Fruit fly (Drosophila melanogaster) whole organism, embryonic: ENCODE data around the gene Trf4-1.

Experiments used
- B-H2 ChIP-seq: fragments of 200-800 bp; sonication (Bioruptor generic); optimal IDR thresholded peaks from 2 replicates; lab custom pipeline; 2018; ENCODE audit warnings: missing biosample characterization, mild to moderate bottlenecking, missing genetic modification characterization
- Blimp-1 ChIP-seq: fragments of 200-800 bp; sonication (Bioruptor generic); optimal IDR thresholded peaks from 3 replicates; lab custom pipeline; 2018; ENCODE audit warnings: missing biosample characterization, missing genetic modification characterization, mild to moderate bottlenecking, moderate library complexity, missing genetic modification reagents
- CG10543 ChIP-seq: fragments of 200-800 bp; sonication (Bioruptor generic); optimal IDR thresholded peaks from 3 replicates; lab custom pipeline; 2017; ENCODE audit warnings: missing biosample characterization, mild to moderate bottlenecking, missing genetic modification characterization, moderate library complexity
- CG11247 ChIP-seq: fragments of 200-800 bp; sonication (Bioruptor generic); IDR thresholded peaks from 2 replicates; pipeline ENCODE4 v1.3.6; 2022; ENCODE audit warnings: missing biosample characterization, missing genetic modification characterization
- CG15269 ChIP-seq: fragments of 200-800 bp; sonication (Bioruptor generic); optimal IDR thresholded peaks from 2 replicates; lab custom pipeline; 2018; ENCODE audit warnings: missing biosample characterization, mild to moderate bottlenecking, missing genetic modification characterization, moderate library complexity
- CG16813 ChIP-seq: fragments of 200-800 bp; sonication (Bioruptor generic); IDR thresholded peaks from 3 replicates; pipeline ENCODE4 v1.3.6; 2022; ENCODE audit warnings: missing biosample characterization, missing genetic modification characterization; ENCODE audit not compliant: partially characterized antibody
- CG16863 ChIP-seq: fragments of 200-800 bp; sonication (Bioruptor generic); optimal IDR thresholded peaks from 3 replicates; lab custom pipeline; 2016; ENCODE audit warnings: missing biosample characterization, missing genetic modification characterization
- CG17612 ChIP-seq: fragments of 200-800 bp; sonication (Bioruptor generic); IDR thresholded peaks from 2 replicates; pipeline ENCODE4 v1.3.6; 2022; ENCODE audit warnings: missing biosample characterization, missing genetic modification characterization
- CG2120 ChIP-seq: fragments of 200-800 bp; sonication (Bioruptor generic); optimal IDR thresholded peaks from 3 replicates; lab custom pipeline; 2016; ENCODE audit warnings: missing biosample characterization, missing genetic modification characterization
- CG31365 ChIP-seq: fragments of 200-800 bp; sonication (Bioruptor generic); optimal IDR thresholded peaks from 2 replicates; lab custom pipeline; 2018; ENCODE audit warnings: missing biosample characterization, mild to moderate bottlenecking, missing genetic modification characterization
- CG31441 ChIP-seq: fragments of 200-800 bp; sonication (Bioruptor generic); IDR thresholded peaks from 2 replicates; pipeline ENCODE4 v1.3.6; 2022; ENCODE audit warnings: missing biosample characterization, missing genetic modification characterization
- CG34422 ChIP-seq: fragments of 200-800 bp; sonication (Bioruptor generic); IDR thresholded peaks from 3 replicates; pipeline ENCODE4 v1.3.6; 2022; ENCODE audit warnings: missing biosample characterization, missing genetic modification characterization
- CG5180 ChIP-seq: fragments of 200-800 bp; sonication (Bioruptor generic); optimal IDR thresholded peaks from 3 replicates; lab custom pipeline; 2017; ENCODE audit warnings: missing biosample characterization, missing genetic modification characterization, mild to moderate bottlenecking, moderate library complexity, missing genetic modification reagents
- CG6689 ChIP-seq: fragments of 200-800 bp; sonication (Bioruptor generic); IDR thresholded peaks from 2 replicates; pipeline ENCODE4 v1.3.6; 2022; ENCODE audit warnings: missing biosample characterization, missing genetic modification characterization
- CG6765 ChIP-seq: fragments of 200-800 bp; sonication (Bioruptor generic); optimal IDR thresholded peaks from 3 replicates; lab custom pipeline; 2017; ENCODE audit warnings: missing biosample characterization, mild to moderate bottlenecking, missing genetic modification characterization
- CG7271 ChIP-seq: fragments of 200-800 bp; sonication (Bioruptor generic); optimal IDR thresholded peaks from 2 replicates; lab custom pipeline; 2018; ENCODE audit warnings: missing biosample characterization, mild to moderate bottlenecking, missing genetic modification characterization, moderate library complexity
- CG9932 ChIP-seq: fragments of 200-800 bp; sonication (Bioruptor generic); IDR thresholded peaks from 2 replicates; pipeline ENCODE4 v1.3.6; 2022; ENCODE audit warnings: missing biosample characterization, missing genetic modification characterization
- D19A ChIP-seq: fragments of 200-800 bp; optimal IDR thresholded peaks from 3 replicates; lab custom pipeline; 2019; ENCODE audit warnings: missing biosample characterization, mild to moderate bottlenecking, missing genetic modification characterization, moderate library complexity
- Dek ChIP-seq: fragments of 200-800 bp; sonication (Bioruptor generic); optimal IDR thresholded peaks from 3 replicates; lab custom pipeline; 2019; ENCODE audit warnings: missing biosample characterization, mild to moderate bottlenecking, missing genetic modification characterization, moderate library complexity
- Drgx ChIP-seq: fragments of 200-800 bp; sonication (Bioruptor generic); IDR thresholded peaks from 2 replicates; pipeline ENCODE4 v1.3.6; 2022; ENCODE audit warnings: missing biosample characterization, missing genetic modification characterization
- Eip74EF ChIP-seq, 2 experiments: fragments of 200-800 bp in 1 of 2; fragments of >200 bp in 1 of 2; sonication (Bioruptor generic) in 1 of 2; optimal IDR thresholded peaks; 2 replicates each; lab custom pipeline; 2017 to 2019; ENCODE audit warnings: missing biosample characterization in 2 of 2, missing genetic modification characterization in 2 of 2, mild to moderate bottlenecking in 1 of 2, moderate library complexity in 1 of 2
- Ets65A ChIP-seq: fragments of 200-800 bp; sonication (Bioruptor generic); peaks from one replicate; lab custom pipeline; 2016; ENCODE audit warnings: missing biosample characterization, missing genetic modification characterization
- GATAe ChIP-seq: fragments of 200-800 bp; sonication (Bioruptor generic); conservative IDR thresholded peaks from 2 replicates; pipeline ENCODE4 v1.3.6; 2022; ENCODE audit warnings: missing biosample characterization, missing genetic modification characterization
- Hr3 ChIP-seq: fragments of 200-800 bp; sonication (Bioruptor generic); optimal IDR thresholded peaks from 3 replicates; lab custom pipeline; 2016; ENCODE audit warnings: missing biosample characterization, missing genetic modification characterization
- Hr51 ChIP-seq, 2 experiments: fragments of 200-800 bp; sonication (Bioruptor generic); optimal IDR thresholded peaks; 2 replicates in 1 of 2; 3 replicates in 1 of 2; lab custom pipeline; 2016 to 2018; ENCODE audit warnings: missing biosample characterization in 2 of 2, missing genetic modification characterization in 2 of 2, mild to moderate bottlenecking in 1 of 2, moderate library complexity in 1 of 2
- NFAT ChIP-seq: fragments of 200-800 bp; sonication (Bioruptor generic); IDR thresholded peaks from 2 replicates; pipeline ENCODE4 v1.3.6; 2022; ENCODE audit warnings: missing biosample characterization, missing genetic modification characterization
- Oaz ChIP-seq: fragments of 200-800 bp; sonication (Bioruptor generic); IDR thresholded peaks from 2 replicates; pipeline ENCODE4 v1.3.6; 2022; ENCODE audit warnings: missing biosample characterization, missing genetic modification characterization
- Pdp1 ChIP-seq, 2 experiments: fragments of 200-800 bp; sonication (Bioruptor generic); optimal IDR thresholded peaks; 3 replicates each; lab custom pipeline; 2016; ENCODE audit warnings: missing biosample characterization in 2 of 2, missing genetic modification characterization in 2 of 2, mild to moderate bottlenecking in 1 of 2, moderate library complexity in 1 of 2
- Sox100B ChIP-seq: fragments of 200-800 bp; sonication (Bioruptor generic); optimal IDR thresholded peaks from 3 replicates; lab custom pipeline; 2018; ENCODE audit warnings: missing biosample characterization, mild to moderate bottlenecking, missing genetic modification characterization
- TFAM ChIP-seq: fragments of 200-800 bp; sonication (Bioruptor generic); optimal IDR thresholded peaks from 2 replicates; lab custom pipeline; 2017; ENCODE audit warnings: missing biosample characterization, missing genetic modification characterization, inconsistent platforms
- ase ChIP-seq: fragments of 200-800 bp; sonication (Bioruptor generic); IDR thresholded peaks from 3 replicates; pipeline ENCODE4 v1.3.6; 2022; ENCODE audit warnings: missing biosample characterization, missing genetic modification characterization
- bigmax ChIP-seq: fragments of 200-800 bp; sonication (Bioruptor generic); optimal IDR thresholded peaks from 2 replicates; lab custom pipeline; 2018; ENCODE audit warnings: missing biosample characterization, mild to moderate bottlenecking, missing genetic modification characterization
- caup ChIP-seq: fragments of 200-800 bp; sonication (Bioruptor generic); optimal IDR thresholded peaks from 3 replicates; lab custom pipeline; 2017; ENCODE audit warnings: missing biosample characterization, mild to moderate bottlenecking, missing genetic modification characterization, moderate library complexity; ENCODE audit not compliant: severe bottlenecking
- da ChIP-seq: fragments of 200-800 bp; sonication (Bioruptor generic); optimal IDR thresholded peaks from 2 replicates; lab custom pipeline; 2016; ENCODE audit warnings: missing biosample characterization, missing genetic modification characterization
- eve ChIP-seq, 2 experiments: fragments of >200 bp; optimal IDR thresholded peaks; 2 replicates each; lab custom pipeline; 2017; ENCODE audit warnings: missing biosample characterization in 2 of 2, missing genetic modification characterization in 2 of 2
- grau ChIP-seq: fragments of 200-800 bp; optimal IDR thresholded peaks from 3 replicates; lab custom pipeline; 2019; ENCODE audit warnings: missing biosample characterization, mild to moderate bottlenecking, missing genetic modification characterization, moderate library complexity
- grn ChIP-seq: fragments of 200-800 bp; sonication (Bioruptor generic); optimal IDR thresholded peaks from 3 replicates; lab custom pipeline; 2017; ENCODE audit warnings: missing biosample characterization, missing genetic modification characterization
- gsb-n ChIP-seq: fragments of 200-800 bp; sonication (Bioruptor generic); optimal IDR thresholded peaks from 3 replicates; lab custom pipeline; 2018; ENCODE audit warnings: missing biosample characterization, mild to moderate bottlenecking, missing genetic modification characterization
- ind ChIP-seq: fragments of 200-800 bp; sonication (Bioruptor generic); optimal IDR thresholded peaks from 3 replicates; lab custom pipeline; 2016; ENCODE audit warnings: missing biosample characterization, missing genetic modification characterization
- inv ChIP-seq: fragments of 200-800 bp; sonication (Bioruptor generic); IDR thresholded peaks from 2 replicates; pipeline ENCODE4 v1.3.6; 2022; ENCODE audit warnings: missing biosample characterization, missing genetic modification characterization; ENCODE audit not compliant: partially characterized antibody
- jigr1 ChIP-seq: fragments of 200-800 bp; sonication (Bioruptor generic); IDR thresholded peaks from 3 replicates; pipeline ENCODE4 v1.3.6; 2022; ENCODE audit warnings: missing biosample characterization, missing genetic modification characterization
- lab ChIP-seq: fragments of 200-800 bp; sonication (Bioruptor generic); optimal IDR thresholded peaks from 3 replicates; lab custom pipeline; 2017; ENCODE audit warnings: missing biosample characterization, missing genetic modification characterization, mild to moderate bottlenecking, moderate library complexity, missing genetic modification reagents
- mirr ChIP-seq: fragments of 200-800 bp; sonication (Bioruptor generic); optimal IDR thresholded peaks from 3 replicates; lab custom pipeline; 2018; ENCODE audit warnings: missing biosample characterization, mild to moderate bottlenecking, missing genetic modification characterization
- oc ChIP-seq: fragments of 200-800 bp; sonication (Bioruptor generic); optimal IDR thresholded peaks from 2 replicates; lab custom pipeline; 2018; ENCODE audit warnings: missing biosample characterization, mild to moderate bottlenecking, missing genetic modification characterization, moderate library complexity
- sens ChIP-seq: fragments of 200-800 bp; sonication (Bioruptor generic); peaks from one replicate; lab custom pipeline; 2016; ENCODE audit warnings: missing biosample characterization, missing genetic modification characterization
- sens-2 ChIP-seq: fragments of 200-800 bp; sonication (Bioruptor generic); IDR thresholded peaks from 2 replicates; pipeline ENCODE4 v1.3.6; 2022; ENCODE audit warnings: missing biosample characterization, missing genetic modification characterization
- sim ChIP-seq: fragments of 200-800 bp; sonication (Bioruptor generic); IDR thresholded peaks from 2 replicates; pipeline ENCODE4 v1.3.6; 2022; ENCODE audit warnings: missing biosample characterization, missing genetic modification characterization
- tin ChIP-seq: fragments of 200-800 bp; sonication (Bioruptor generic); optimal IDR thresholded peaks from 3 replicates; lab custom pipeline; 2016; ENCODE audit warnings: missing biosample characterization, missing genetic modification characterization
- tna ChIP-seq: fragments of 200-800 bp; sonication (Bioruptor generic); IDR thresholded peaks from 2 replicates; pipeline ENCODE4 v1.3.6; 2022; ENCODE audit warnings: missing biosample characterization, missing genetic modification characterization; ENCODE audit not compliant: partially characterized antibody
- vnd ChIP-seq: fragments of 200-800 bp; sonication (Bioruptor generic); IDR thresholded peaks from 3 replicates; pipeline ENCODE4 v1.3.6; 2022; ENCODE audit warnings: missing biosample characterization, missing genetic modification characterization; ENCODE audit not compliant: partially characterized antibody
- z ChIP-seq: fragments of 200-800 bp; sonication (Bioruptor generic); IDR thresholded peaks from 3 replicates; pipeline ENCODE4 v1.3.6; 2022; ENCODE audit warnings: missing biosample characterization, missing genetic modification characterization

Trf4-1 gene

dm6 chrX:8534734-8535133 lies 25.4 kb upstream of the Trf4-1 start (continued):
- no peak for TF ChIP-seq bigmax (GFP tag; lab: Kevin White, UChicago)
- TF ChIP-seq sens-2 (GFP tag; lab: Robert Waterston, UW) = no peak
- no peak for TF ChIP-seq Oaz (GFP tag; lab: Robert Waterston, UW)
- no peak for TF ChIP-seq NFAT (GFP tag; lab: Robert Waterston, UW)
- TF ChIP-seq Hr51 (GFP tag; optimal IDR thresholded peaks at IDR 0.05; lab: Kevin White, UChicago) = peak in 1 of 2 experiments; percentile 54
- TF ChIP-seq gsb-n (tag; lab: Kevin White, UChicago) = no peak
- no peak for TF ChIP-seq grn
- TF ChIP-seq CG17612 = no peak
- no peak for TF ChIP-seq CG31365
- TF ChIP-seq jigr1 (GFP tag; lab: Robert Waterston, UW) = no peak
- TF ChIP-seq Eip74EF (GFP tag; optimal IDR thresholded peaks at IDR 0.05; lab: Kevin White, UChicago) = no peak
- peak; percentile 25 for TF ChIP-seq Sox100B (GFP tag; lab: Kevin White, UChicago)
- TF ChIP-seq da (GFP tag; lab: Kevin White, UChicago) = no peak
- TF ChIP-seq Blimp-1 (GFP tag; lab: Kevin White, UChicago) = peak; percentile 31
- TF ChIP-seq CG15269 (tag; lab: Kevin White, UChicago) = peak; percentile 35
- no peak for TF ChIP-seq CG7271
- no peak for TF ChIP-seq tna (GFP tag; lab: Robert Waterston, UW)
- no peak for TF ChIP-seq vnd (GFP tag; lab: Robert Waterston, UW)
- peak; percentile 17 for TF ChIP-seq grau
- TF ChIP-seq inv (GFP tag; lab: Robert Waterston, UW) = no peak
- no peak for TF ChIP-seq ind (GFP tag; lab: Kevin White, UChicago)
- TF ChIP-seq lab (GFP tag; lab: Kevin White, UChicago) = no peak
- no peak for TF ChIP-seq CG10543 (GFP tag; lab: Kevin White, UChicago)
- no peak for TF ChIP-seq CG11247
- peak; percentile 47; the same call in 1 of the 2 replicates for TF ChIP-seq CG31441 (GFP tag; lab: Robert Waterston, UW)
- no peak for TF ChIP-seq B-H2 (GFP tag; lab: Kevin White, UChicago)
- no peak for TF ChIP-seq CG2120 (GFP tag; lab: Kevin White, UChicago)
- TF ChIP-seq Pdp1 (GFP tag; optimal IDR thresholded peaks at IDR 0.05; lab: Kevin White, UChicago) = peak in 1 of 2 experiments; percentile 21
- no peak for TF ChIP-seq caup (GFP tag; lab: Kevin White, UChicago)
- TF ChIP-seq GATAe (GFP tag; lab: Robert Waterston, UW) = no peak
- TF ChIP-seq D19A (tag; lab: Kevin White, UChicago) = peak; percentile 6
- TF ChIP-seq Dek (tag; lab: Kevin White, UChicago) = no peak
- no peak for TF ChIP-seq z
- TF ChIP-seq Ets65A (GFP tag; lab: Kevin White, UChicago) = no peak
- no peak for TF ChIP-seq CG6765 (GFP tag; lab: Kevin White, UChicago)
- TF ChIP-seq Hr3 = peak; percentile 5
- TF ChIP-seq TFAM (GFP tag; lab: Kevin White, UChicago) = no peak
- TF ChIP-seq sens (GFP tag; lab: Kevin White, UChicago) = peak; percentile 45
- TF ChIP-seq oc (tag; lab: Kevin White, UChicago) = no peak
- no peak for TF ChIP-seq mirr (GFP tag; lab: Kevin White, UChicago)
- no peak for TF ChIP-seq eve (GFP tag; optimal IDR thresholded peaks at IDR 0.05; lab: Kevin White, UChicago)
- TF ChIP-seq ase (GFP tag; lab: Robert Waterston, UW) = no peak
- no peak for TF ChIP-seq sim (GFP tag; lab: Robert Waterston, UW)
- no peak for TF ChIP-seq CG6689
- TF ChIP-seq CG16863 (GFP tag; lab: Kevin White, UChicago) = no peak
- TF ChIP-seq CG9932 (GFP tag; lab: Robert Waterston, UW) = no peak
- TF ChIP-seq tin (GFP tag; lab: Kevin White, UChicago) = no peak
- no peak for TF ChIP-seq CG16813 (GFP tag; lab: Robert Waterston, UW)
- no peak for TF ChIP-seq CG5180 (GFP tag; lab: Kevin White, UChicago)
- peak; percentile 68 for TF ChIP-seq Drgx
- TF ChIP-seq CG34422 (GFP tag; lab: Robert Waterston, UW) = no peak
